Worm (Caenorhabditis elegans) whole organism, midembryonic: Measurements from ENCODE around the gene nep-20.

Experiments used
- T22C8.4 ChIP-seq: fragments of 200-800 bp; sonication (Bioruptor generic); IDR thresholded peaks from 2 replicates; pipeline ENCODE4 v1.3.6; 2022; ENCODE audit warnings: missing genetic modification characterization, missing compliant biosample characterization
- cog-1 ChIP-seq: sonication (generic microtip); optimal IDR thresholded peaks from 2 replicates; lab custom pipeline; 2016; ENCODE audit warnings: missing genetic modification characterization, missing compliant biosample characterization
- flt-1 ChIP-seq: fragments of 200-800 bp; sonication (Bioruptor generic); IDR thresholded peaks from 2 replicates; pipeline ENCODE4 v1.3.6; 2022; ENCODE audit warnings: missing genetic modification characterization, missing compliant biosample characterization
- klf-2 ChIP-seq: fragments of 200-800 bp; sonication (Bioruptor generic); conservative IDR thresholded peaks from 2 replicates; pipeline ENCODE4 v1.3.6; 2022; ENCODE audit warnings: missing genetic modification reagents, missing genetic modification characterization, missing compliant biosample characterization
- med-1 ChIP-seq: sonication (generic microtip); optimal IDR thresholded peaks from 2 replicates; lab custom pipeline; 2017; ENCODE audit warnings: missing genetic modification characterization, mild to moderate bottlenecking, missing compliant biosample characterization, antibody characterized with exemption, missing genetic modification reagents; ENCODE audit not compliant: insufficient read depth
- ref-1 ChIP-seq: fragments of 200-800 bp; sonication (Bioruptor generic); conservative IDR thresholded peaks from 2 replicates; pipeline ENCODE4 v1.3.6; 2022; ENCODE audit warnings: missing genetic modification reagents, missing genetic modification characterization, missing compliant biosample characterization
- tab-1 ChIP-seq: fragments of 200-800 bp; sonication (Bioruptor generic); IDR thresholded peaks from 2 replicates; pipeline ENCODE4 v1.3.6; 2022; ENCODE audit warnings: missing genetic modification characterization, missing compliant biosample characterization
- ztf-23 ChIP-seq: fragments of 200-800 bp; sonication (Bioruptor generic); IDR thresholded peaks from 2 replicates; pipeline ENCODE4 v1.3.6; 2022; ENCODE audit warnings: missing genetic modification reagents, missing genetic modification characterization, missing compliant biosample characterization
- ztf-29 ChIP-seq: fragments of 200-800 bp; sonication (Bioruptor generic); IDR thresholded peaks from 2 replicates; pipeline ENCODE4 v1.3.6; 2022; ENCODE audit warnings: missing genetic modification reagents, missing genetic modification characterization, missing compliant biosample characterization

The nep-20 gene

DNA sequence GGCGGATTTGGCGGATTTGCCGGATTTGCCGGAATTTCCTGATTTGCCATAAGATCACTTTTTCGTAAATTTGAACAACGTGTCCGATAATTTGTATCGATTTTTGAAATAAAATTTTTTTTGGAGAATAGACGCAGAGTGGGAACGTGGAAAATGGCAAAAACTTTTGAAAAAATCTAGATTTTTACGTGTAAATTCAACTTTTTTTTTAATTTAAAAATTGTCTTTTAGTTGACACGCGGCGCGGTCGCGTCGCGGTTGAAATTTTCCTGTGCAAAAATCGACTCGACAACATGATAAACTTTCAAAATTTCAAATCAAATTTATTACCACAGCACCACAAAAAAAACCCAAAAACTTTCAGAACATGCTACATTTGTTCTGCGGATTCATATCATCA, at the start of gene nep-20:
nep-20 (minus strand) TSS at position 101 of the 400 bp plus-strand sequence.
- TF ChIP-seq ref-1 (GFP tag; lab: Robert Waterston, UW) (no peak), T22C8.4 (no peak), ztf-23 (no peak)

ce11 chrII:3444280-3444679, 48.9 kb upstream of the nep-20 start, which contains the start of gene C16C8.4:
TSS of gene C16C8.4 (minus strand) at chrII:3444380.
- TF ChIP-seq ztf-23: no peak
- TF ChIP-seq ref-1 (GFP tag; lab: Robert Waterston, UW): no peak
- TF ChIP-seq T22C8.4: no peak
- TF ChIP-seq tab-1 (GFP tag; lab: Robert Waterston, UW): no peak
- TF ChIP-seq cog-1 (tag; lab: Kevin White, UChicago): no peak
- no peak for TF ChIP-seq flt-1 (GFP tag; lab: Robert Waterston, UW)
- no peak for TF ChIP-seq ztf-29 (GFP tag; lab: Robert Waterston, UW)
- no peak for TF ChIP-seq med-1

- TF ChIP-seq cog-1 (tag; lab: Kevin White, UChicago) (no peak), ref-1 (GFP tag; lab: Robert Waterston, UW) (no peak), T22C8.4 (no peak), med-1 (no peak), ztf-23 (no peak), ztf-29 (GFP tag; lab: Robert Waterston, UW) (no peak), flt-1 (GFP tag; lab: Robert Waterston, UW) (no peak), klf-2 (GFP tag; lab: Robert Waterston, UW) (no peak), tab-1 (GFP tag; lab: Robert Waterston, UW) (no peak)
Measured at ce11 chrII:3443154-3443553, 47.8 kb upstream of the nep-20 start, which contains the start of gene C16C8.22. TSS of gene C16C8.22 (minus strand) at chrII:3443254.

DNA sequence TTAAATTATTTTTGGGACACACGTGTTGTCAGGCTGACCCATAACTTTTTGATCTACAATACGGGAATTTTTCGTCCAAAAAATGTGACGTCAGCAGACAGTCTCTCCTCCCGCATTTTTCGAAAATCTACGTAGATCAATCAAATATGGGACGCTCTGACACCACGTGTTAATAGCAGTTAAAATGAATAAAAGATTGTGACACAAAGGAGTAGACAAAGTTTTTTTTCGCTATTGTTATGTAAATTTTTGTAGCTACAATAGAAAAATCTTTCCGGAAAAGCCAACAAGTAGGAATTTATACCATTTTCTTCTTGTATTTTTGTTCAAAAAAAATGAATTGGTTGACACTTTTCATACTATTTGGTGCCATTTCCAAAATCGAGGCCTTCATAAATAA, 46.0 kb upstream of the nep-20 start, which contains the start of gene C16C8.27:
C16C8.27 (plus strand) TSS at position 301 of the 400 bp plus-strand sequence.
- no peak for TF ChIP-seq flt-1 (GFP tag; lab: Robert Waterston, UW)
- TF ChIP-seq ztf-23: no peak
- no peak for TF ChIP-seq med-1
- no peak for TF ChIP-seq ref-1 (GFP tag; lab: Robert Waterston, UW)
- no peak for TF ChIP-seq ztf-29 (GFP tag; lab: Robert Waterston, UW)
- TF ChIP-seq tab-1 (GFP tag; lab: Robert Waterston, UW): no peak
- no peak for TF ChIP-seq T22C8.4
- no peak for TF ChIP-seq cog-1 (tag; lab: Kevin White, UChicago)
- TF ChIP-seq klf-2 (GFP tag; lab: Robert Waterston, UW): no peak

ce11 chrII:3440641-3440926, 45.2 kb upstream of the nep-20 start, which contains the start of gene C16C8.17:
TSS of gene C16C8.17 (plus strand) at chrII:3440827.
- TF ChIP-seq tab-1 (GFP tag; lab: Robert Waterston, UW) (no peak), klf-2 (GFP tag; lab: Robert Waterston, UW) (no peak)

ce11 chrII:3439842-3440640, 44.7 kb upstream of the nep-20 start:
- no peak for TF ChIP-seq klf-2 (GFP tag; lab: Robert Waterston, UW)
- TF ChIP-seq med-1: no peak

DNA sequence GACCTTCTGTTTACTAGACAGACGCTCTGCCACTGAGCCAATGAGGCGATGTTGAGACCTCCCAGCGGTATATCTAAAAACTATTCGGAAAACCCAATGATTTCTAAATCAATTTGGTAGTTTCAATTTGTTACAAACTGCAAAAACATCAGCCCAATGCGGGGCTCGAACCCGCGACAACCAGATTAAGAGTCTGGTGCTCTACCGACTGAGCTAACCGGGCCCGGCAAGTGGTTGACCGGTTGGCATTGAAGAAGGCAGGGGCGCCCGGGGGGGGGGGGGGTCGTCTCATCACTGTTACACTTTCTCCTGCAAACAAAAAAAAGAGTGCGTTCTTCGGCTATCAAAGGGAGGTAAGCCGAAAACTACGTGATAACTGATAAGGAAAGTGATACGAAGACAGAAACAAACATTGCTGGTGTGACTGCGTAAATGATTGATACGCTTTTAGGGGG, 43.9 kb upstream of the nep-20 start:
- TF ChIP-seq cog-1 (tag; lab: Kevin White, UChicago) (peak; percentile 14), klf-2 (GFP tag; lab: Robert Waterston, UW) (no peak), med-1 (no peak), T22C8.4 (peak; percentile 62; the same call in 1 of the 2 replicates), tab-1 (GFP tag; lab: Robert Waterston, UW) (peak; percentile 84), flt-1 (GFP tag; lab: Robert Waterston, UW) (peak; percentile 85), ztf-29 (GFP tag; lab: Robert Waterston, UW) (0 out of 2 replicates have a peak, but pooled peaks have one; percentile 35), ref-1 (GFP tag; lab: Robert Waterston, UW) (peak; percentile 46; the same call in 1 of the 2 replicates), ztf-23 (peak; percentile 72)

- TF ChIP-seq flt-1 (GFP tag; lab: Robert Waterston, UW) (no peak), T22C8.4 (no peak), klf-2 (GFP tag; lab: Robert Waterston, UW) (no peak), ztf-23 (no peak), tab-1 (GFP tag; lab: Robert Waterston, UW) (no peak), ref-1 (GFP tag; lab: Robert Waterston, UW) (no peak), med-1 (no peak), cog-1 (tag; lab: Kevin White, UChicago) (no peak), ztf-29 (GFP tag; lab: Robert Waterston, UW) (no peak)
Measured at ce11 chrII:3438280-3438679, 42.9 kb upstream of the nep-20 start.

ce11 chrII:3437393-3437792, 42.0 kb upstream of the nep-20 start:
- TF ChIP-seq cog-1 (tag; lab: Kevin White, UChicago): no peak
- TF ChIP-seq klf-2 (GFP tag; lab: Robert Waterston, UW): no peak
- TF ChIP-seq ztf-29 (GFP tag; lab: Robert Waterston, UW): no peak
- TF ChIP-seq ref-1 (GFP tag; lab: Robert Waterston, UW): no peak

- TF ChIP-seq ztf-23 (no peak), ref-1 (GFP tag; lab: Robert Waterston, UW) (no peak), flt-1 (GFP tag; lab: Robert Waterston, UW) (no peak), med-1 (no peak), T22C8.4 (no peak), ztf-29 (GFP tag; lab: Robert Waterston, UW) (no peak), klf-2 (GFP tag; lab: Robert Waterston, UW) (no peak), cog-1 (tag; lab: Kevin White, UChicago) (no peak), tab-1 (GFP tag; lab: Robert Waterston, UW) (no peak)
Measured at ce11 chrII:3436412-3436811, 41.0 kb upstream of the nep-20 start, which contains the start of gene skpo-2. TSS of gene skpo-2 (minus strand) at chrII:3436512.
